Worm (Caenorhabditis elegans) whole organism, L3 larva: ENCODE results near the gene rpn-1.

Experiments
- R02D3.7 ChIP-seq: fragments of 150-350 bp; optimal IDR thresholded peaks from 2 replicates; lab custom pipeline; 2014; ENCODE audit warnings: missing biosample characterization, missing genetic modification characterization
- aly-2 ChIP-seq: fragments of 150-350 bp; optimal IDR thresholded peaks from 2 replicates; lab custom pipeline; 2014; ENCODE audit warnings: missing biosample characterization, missing genetic modification characterization
- ceh-28 ChIP-seq: fragments of 150-350 bp; optimal IDR thresholded peaks from 2 replicates; lab custom pipeline; 2014; ENCODE audit warnings: missing biosample characterization, missing genetic modification reagents, missing genetic modification characterization
- ceh-82 ChIP-seq: fragments of 150-350 bp; optimal IDR thresholded peaks from 2 replicates; lab custom pipeline; 2014; ENCODE audit warnings: missing biosample characterization, missing genetic modification characterization
- daf-12 ChIP-seq: fragments of 150-350 bp; optimal IDR thresholded peaks from 2 replicates; lab custom pipeline; 2014; ENCODE audit warnings: missing biosample characterization, missing genetic modification reagents, missing genetic modification characterization
- elt-1 ChIP-seq: fragments of 150-350 bp; optimal IDR thresholded peaks from 2 replicates; lab custom pipeline; 2014; ENCODE audit warnings: missing biosample characterization, missing genetic modification characterization
- elt-2 ChIP-seq: sonication (generic microtip); optimal IDR thresholded peaks from 2 replicates; lab custom pipeline; 2016; ENCODE audit warnings: missing genetic modification reagents, mild to moderate bottlenecking, missing genetic modification characterization, missing compliant biosample characterization
- elt-3 ChIP-seq, 3 experiments: fragments of 150-350 bp in 1 of 3; sonication (generic microtip) in 2 of 3; optimal IDR thresholded peaks; 2 replicates in 2 of 3; 4 replicates in 1 of 3; lab custom pipeline; 2014 to 2017; ENCODE audit warnings: missing biosample characterization in 3 of 3, missing genetic modification characterization in 3 of 3
- eor-1 ChIP-seq, 2 experiments: fragments of 150-350 bp; optimal IDR thresholded peaks; 2 replicates each; lab custom pipeline; 2014 to 2018; ENCODE audit warnings: missing biosample characterization in 2 of 2, missing genetic modification characterization in 2 of 2
- fkh-10 ChIP-seq: sonication (generic microtip); optimal IDR thresholded peaks from 2 replicates; lab custom pipeline; 2017; ENCODE audit warnings: missing biosample characterization, missing genetic modification reagents, missing genetic modification characterization
- hmg-11 ChIP-seq: sonication (generic microtip); optimal IDR thresholded peaks from 2 replicates; lab custom pipeline; 2016; ENCODE audit warnings: missing genetic modification characterization, missing compliant biosample characterization
- jun-1 ChIP-seq: fragments of 150-350 bp; optimal IDR thresholded peaks from 2 replicates; lab custom pipeline; 2014; ENCODE audit warnings: missing biosample characterization, missing genetic modification reagents, missing genetic modification characterization
- lin-15B ChIP-seq: fragments of 150-350 bp; optimal IDR thresholded peaks from 2 replicates; lab custom pipeline; 2014; ENCODE audit warnings: missing biosample characterization, missing genetic modification characterization
- lin-39 ChIP-seq: fragments of 150-350 bp; optimal IDR thresholded peaks from 2 replicates; lab custom pipeline; 2018; ENCODE audit warnings: missing biosample characterization, missing genetic modification reagents, missing genetic modification characterization
- lsy-12 ChIP-seq: sonication (generic microtip); optimal IDR thresholded peaks from 2 replicates; lab custom pipeline; 2016; ENCODE audit warnings: mild to moderate bottlenecking, missing genetic modification characterization, missing compliant biosample characterization
- nfya-1 ChIP-seq: sonication (generic microtip); optimal IDR thresholded peaks from 2 replicates; lab custom pipeline; 2017; ENCODE audit warnings: missing genetic modification characterization, mild to moderate bottlenecking, missing compliant biosample characterization, antibody characterized with exemption, moderate library complexity; ENCODE audit not compliant: insufficient read depth
- nhr-11 ChIP-seq: fragments of 150-350 bp; optimal IDR thresholded peaks from 2 replicates; lab custom pipeline; 2014; ENCODE audit warnings: missing biosample characterization, missing genetic modification characterization
- nhr-12 ChIP-seq: fragments of 150-350 bp; optimal IDR thresholded peaks from 2 replicates; lab custom pipeline; 2014; ENCODE audit warnings: missing biosample characterization, missing genetic modification characterization
- nhr-237 ChIP-seq: fragments of 150-350 bp; optimal IDR thresholded peaks from 2 replicates; lab custom pipeline; 2014; ENCODE audit warnings: missing biosample characterization, missing genetic modification characterization
- nhr-25 ChIP-seq: sonication (generic microtip); optimal IDR thresholded peaks from 2 replicates; lab custom pipeline; 2017; ENCODE audit warnings: missing biosample characterization, missing genetic modification characterization
- nhr-77 ChIP-seq: fragments of 150-350 bp; optimal IDR thresholded peaks from 2 replicates; lab custom pipeline; 2014; ENCODE audit warnings: missing biosample characterization, missing genetic modification characterization
- pha-4 ChIP-seq: fragments of 150-350 bp; optimal IDR thresholded peaks from 2 replicates; lab custom pipeline; 2014; ENCODE audit warnings: missing biosample characterization, missing genetic modification reagents, missing genetic modification characterization
- skn-1 ChIP-seq: fragments of 150-350 bp; optimal IDR thresholded peaks from 2 replicates; lab custom pipeline; 2014; ENCODE audit warnings: missing biosample characterization, missing genetic modification characterization
- snpc-4 ChIP-seq: fragments of 150-350 bp; optimal IDR thresholded peaks from 2 replicates; lab custom pipeline; 2014; ENCODE audit warnings: missing biosample characterization, missing genetic modification characterization
- unc-39 ChIP-seq: sonication (generic microtip); optimal IDR thresholded peaks from 4 replicates; lab custom pipeline; 2017; ENCODE audit warnings: missing biosample characterization, missing genetic modification characterization
- unc-62 ChIP-seq: fragments of 150-350 bp; sonication (generic microtip); optimal IDR thresholded peaks from 4 replicates; lab custom pipeline; 2014; ENCODE audit warnings: missing biosample characterization, missing genetic modification reagents, missing genetic modification characterization
- zag-1 ChIP-seq: fragments of 150-350 bp; optimal IDR thresholded peaks from 2 replicates; lab custom pipeline; 2014; ENCODE audit warnings: missing biosample characterization, missing genetic modification characterization
- ztf-11 ChIP-seq: fragments of 150-350 bp; optimal IDR thresholded peaks from 2 replicates; lab custom pipeline; 2014; ENCODE audit warnings: missing biosample characterization, missing genetic modification characterization

The rpn-1 gene

ce11 chrIV:6946832-6947231 lies 37.1 kb upstream of the rpn-1 start:
- peak; percentile 7 for TF ChIP-seq lin-39 (tag; lab: Kevin White, UChicago)
- peak; percentile 22 for TF ChIP-seq nfya-1
- no peak for TF ChIP-seq ceh-28
- no peak for TF ChIP-seq elt-1 (tag; lab: Kevin White, UChicago)
- no peak for TF ChIP-seq elt-2
- TF ChIP-seq snpc-4 (tag; lab: Kevin White, UChicago): no peak

- TF ChIP-seq fkh-10 (peak; percentile 62), elt-2 (no peak)
These were observed 31.4 kb upstream of the rpn-1 start for ce11 chrIV:6941101-6941500.

ce11 chrIV:6937548-6937947 lies 27.8 kb upstream of the rpn-1 start, which contains the start of gene npr-12:
Gene npr-12, minus strand, starts transcription at chrIV:6937648.
- TF ChIP-seq daf-12 (tag; lab: Kevin White, UChicago) (no peak), elt-1 (tag; lab: Kevin White, UChicago) (no peak)

- no peak for TF ChIP-seq pha-4 (tag; lab: Kevin White, UChicago)
- TF ChIP-seq lin-15B (tag; lab: Kevin White, UChicago): no peak
- no peak for TF ChIP-seq unc-62 (GFP tag; lab: Kevin White, UChicago)
- TF ChIP-seq jun-1 (tag; lab: Kevin White, UChicago): no peak
- no peak for TF ChIP-seq eor-1 (tag; optimal IDR thresholded peaks at IDR 0.05; lab: Kevin White, UChicago)
- no peak for TF ChIP-seq R02D3.7
- TF ChIP-seq nfya-1: no peak
- TF ChIP-seq ceh-82 (tag; lab: Kevin White, UChicago): no peak
- no peak for TF ChIP-seq aly-2 (tag; lab: Kevin White, UChicago)
- TF ChIP-seq nhr-25 (tag; lab: Kevin White, UChicago): no peak
- no peak for TF ChIP-seq nhr-77
- TF ChIP-seq fkh-10: no peak
- TF ChIP-seq elt-2: no peak
- TF ChIP-seq ceh-28: no peak
- TF ChIP-seq elt-3 (tag; optimal IDR thresholded peaks at IDR 0.05; lab: Kevin White, UChicago): no peak
- no peak for TF ChIP-seq hmg-11 (tag; lab: Kevin White, UChicago)
- TF ChIP-seq elt-1 (tag; lab: Kevin White, UChicago): no peak
These were observed 18.7 kb upstream of the rpn-1 start, which contains the start of gene cest-6 for ce11 chrIV:6928417-6928816. Gene cest-6, minus strand, starts transcription at chrIV:6928517.

- TF ChIP-seq unc-39 (tag; lab: Kevin White, UChicago): no peak
- TF ChIP-seq elt-1 (tag; lab: Kevin White, UChicago): peak; percentile 78
These were observed 15.8 kb upstream of the rpn-1 start for ce11 chrIV:6925520-6925919.

- TF ChIP-seq nhr-12 (tag; lab: Kevin White, UChicago) (no peak), snpc-4 (tag; lab: Kevin White, UChicago) (no peak), elt-2 (no peak), nhr-11 (tag; lab: Kevin White, UChicago) (no peak), unc-62 (GFP tag; lab: Kevin White, UChicago) (no peak), skn-1 (no peak), daf-12 (tag; lab: Kevin White, UChicago) (no peak), fkh-10 (no peak), hmg-11 (tag; lab: Kevin White, UChicago) (no peak), elt-3 (tag; optimal IDR thresholded peaks at IDR 0.05; lab: Kevin White, UChicago) (no peak)
These were observed 13.4 kb upstream of the rpn-1 start, which contains the start of gene T22D1.1 for ce11 chrIV:6923070-6923469. Gene T22D1.1, plus strand, starts transcription at chrIV:6923370.

ce11 chrIV:6920063-6920462 lies 10.3 kb upstream of the rpn-1 start, which contains the start of gene T22D1.18:
Gene T22D1.18, minus strand, starts transcription at chrIV:6920163.
- no peak for TF ChIP-seq elt-3 (tag; optimal IDR thresholded peaks at IDR 0.05; lab: Kevin White, UChicago)
- TF ChIP-seq zag-1 (tag; lab: Kevin White, UChicago): no peak
- TF ChIP-seq unc-39 (tag; lab: Kevin White, UChicago): no peak
- no peak for TF ChIP-seq lsy-12 (tag; lab: Kevin White, UChicago)
- no peak for TF ChIP-seq nhr-237
- TF ChIP-seq nhr-12 (tag; lab: Kevin White, UChicago): no peak
- no peak for TF ChIP-seq ztf-11 (tag; lab: Kevin White, UChicago)
